Fruit fly (Drosophila melanogaster): ENCODE measurements around the gene CG46525.

DNA sequence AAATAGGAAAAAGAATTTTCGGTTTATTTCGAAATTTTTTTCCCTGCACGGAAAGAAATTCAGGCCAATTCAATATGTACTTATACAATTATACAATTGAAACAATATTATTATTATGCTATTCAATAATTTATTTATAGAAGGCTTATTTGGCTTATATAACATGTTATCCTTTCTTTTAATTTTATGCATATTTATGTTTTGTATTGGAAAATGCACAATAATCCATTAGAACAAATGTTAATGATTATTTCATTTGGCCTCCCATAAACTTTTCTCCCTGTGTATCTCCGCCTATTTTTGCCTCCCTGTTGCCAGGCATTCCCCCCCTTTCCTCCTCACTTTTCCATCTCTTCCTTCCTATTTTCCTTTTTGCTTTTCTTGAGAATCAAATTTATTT lies 27.1 kb upstream of the CG46525 start:
- TF ChIP-seq Myc (optimal IDR thresholded peaks at IDR 0.05) = no peak
- TF ChIP-seq psq (optimal IDR thresholded peaks at IDR 0.05) = no peak
- TF ChIP-seq insv (optimal IDR thresholded peaks at IDR 0.05) = no peak
